Worm (Caenorhabditis elegans): ENCODE measurements around the gene C05C12.6.
A peak's percentile ranks its signal among the peaks of the same experiment; 100 is the strongest.
"Not testable (repeated sequence)": the region's sequence is repeated elsewhere in the genome, so short reads cannot be mapped to it uniquely, and the experiment has no call there.

C05C12.6 gene

ce11 chrIV:11276026-11276425, 34.8 kb upstream of the C05C12.6 start:
- TF ChIP-seq unc-62 (GFP tag; optimal IDR thresholded peaks at IDR 0.05 in 1 of 2) (peak in 1 of 2 experiments; percentile 90), unc-62 (tag; optimal IDR thresholded peaks at IDR 0.05) (no peak), F44E2.7 (GFP tag; IDR thresholded peaks at IDR 0.05) (no peak), lin-15B (tag; optimal IDR thresholded peaks at IDR 0.05) (no peak)

ce11 chrIV:11273151-11273550, 31.9 kb upstream of the C05C12.6 start, which contains the start of gene gtl-2:
Gene gtl-2, plus strand, starts transcription at chrIV:11273451.
- TF ChIP-seq nhr-102 (tag; optimal IDR thresholded peaks at IDR 0.05) (no peak), ceh-62 (tag; optimal IDR thresholded peaks at IDR 0.05) (no peak), ztf-11 (tag; optimal IDR thresholded peaks at IDR 0.05) (no peak), nhr-6 (tag; optimal IDR thresholded peaks at IDR 0.05) (no peak), lsy-2 (tag; optimal IDR thresholded peaks at IDR 0.05) (no peak)

- TF ChIP-seq egl-43 (GFP tag; IDR thresholded peaks at IDR 0.05) (no peak), F26F4.8 (GFP tag; conservative IDR thresholded peaks at IDR 0.05) (no peak), lin-1 (GFP tag; IDR thresholded peaks at IDR 0.05) (no peak), hlh-11 (tag; optimal IDR thresholded peaks at IDR 0.05) (no peak), zag-1 (tag; optimal IDR thresholded peaks at IDR 0.05) (no peak), dmd-8 (GFP tag; IDR thresholded peaks at IDR 0.05) (no peak), Y5F2A.4 (GFP tag; optimal IDR thresholded peaks at IDR 0.05) (no peak), fos-1 (tag; optimal IDR thresholded peaks at IDR 0.05) (no peak)
These were observed 30.0 kb upstream of the C05C12.6 start, which contains the start of gene nhr-7 for ce11 chrIV:11271262-11271661. Gene nhr-7, minus strand, starts transcription at chrIV:11271362.

ce11 chrIV:11269483-11269882, 28.2 kb upstream of the C05C12.6 start:
- no peak for TF ChIP-seq ZK546.5 (tag; optimal IDR thresholded peaks at IDR 0.05)
- TF ChIP-seq pha-4 (GFP tag; IDR thresholded peaks at IDR 0.05), result no peak
- TF ChIP-seq pha-4 (tag; optimal IDR thresholded peaks at IDR 0.05), result peak; percentile 61
- no peak for TF ChIP-seq F26F4.8 (GFP tag; conservative IDR thresholded peaks at IDR 0.05)

ce11 chrIV:11266090-11266489, 24.8 kb upstream of the C05C12.6 start, which contains the start of gene col-127:
Gene col-127, minus strand, starts transcription at chrIV:11266190.
- TF ChIP-seq mes-2 (tag; optimal IDR thresholded peaks at IDR 0.05; ENCODE audit: poor library complexity, severe bottlenecking) (no peak), T26A8.4 (GFP tag; IDR thresholded peaks at IDR 0.05) (no peak), D1046.2 (GFP tag; IDR thresholded peaks at IDR 0.05) (no peak), cey-2 (tag; optimal IDR thresholded peaks at IDR 0.05; ENCODE audit: borderline replicate concordance, insufficient read depth) (no peak), lin-29 (GFP tag; IDR thresholded peaks at IDR 0.05) (no peak), aly-2 (tag; optimal IDR thresholded peaks at IDR 0.05) (no peak), ztf-7 (tag; optimal IDR thresholded peaks at IDR 0.05) (no peak), ces-1 (GFP tag; optimal IDR thresholded peaks at IDR 0.05) (no peak), attf-4 (tag; optimal IDR thresholded peaks at IDR 0.05) (no peak), F49E8.2 (tag; optimal IDR thresholded peaks at IDR 0.05; ENCODE audit: borderline replicate concordance) (no peak), F44E2.7 (GFP tag; IDR thresholded peaks at IDR 0.05) (no peak), nhr-41 (GFP tag; IDR thresholded peaks at IDR 0.05) (no peak), rbr-2 (tag; optimal IDR thresholded peaks at IDR 0.05) (no peak)

ce11 chrIV:11263101-11263500, 21.8 kb upstream of the C05C12.6 start, which contains the start of gene col-126:
Gene col-126, plus strand, starts transcription at chrIV:11263401.
- TF ChIP-seq unc-130 (GFP tag; optimal IDR thresholded peaks at IDR 0.05); daf-19 (GFP tag; conservative IDR thresholded peaks at IDR 0.05); zfp-2 (tag; optimal IDR thresholded peaks at IDR 0.05): not testable (repeated sequence)
